Fruit fly (Drosophila melanogaster): ENCODE data around the gene CG4073.

The CG4073 gene

dm6 chr3R:10760966-10761855, 46.6 kb downstream of the CG4073 start, which contains the start of the genes MED7 and Cap-H2 (continued):
- peak; percentile 85 for TF ChIP-seq cg (GFP tag; optimal IDR thresholded peaks at IDR 0.05)
- no peak for TF ChIP-seq Drgx (GFP tag; IDR thresholded peaks at IDR 0.05)
- TF ChIP-seq CG6272 (GFP tag; IDR thresholded peaks at IDR 0.05), result peak; percentile 91
- peak; percentile 91 for TF ChIP-seq CG13624 (GFP tag; optimal IDR thresholded peaks at IDR 0.05)
- TF ChIP-seq CkIIα-i1 (GFP tag; IDR thresholded peaks at IDR 0.05), result no peak
- TF ChIP-seq oc (tag; optimal IDR thresholded peaks at IDR 0.05), result no peak
- TF ChIP-seq Blimp-1 (GFP tag; optimal IDR thresholded peaks at IDR 0.05), result no peak
- peak; percentile 49; the same call in 1 of the 3 replicates for TF ChIP-seq CG11560 (tag; IDR thresholded peaks at IDR 0.05)
- TF ChIP-seq vfl (GFP tag; optimal IDR thresholded peaks at IDR 0.05), result peak; percentile 86
- TF ChIP-seq CG4328 (GFP tag; optimal IDR thresholded peaks at IDR 0.05), result peak; percentile 48
- no peak for TF ChIP-seq pfk (GFP tag; optimal IDR thresholded peaks at IDR 0.05)
- TF ChIP-seq CG7271 (tag; optimal IDR thresholded peaks at IDR 0.05), result peak; percentile 38
- no peak for TF ChIP-seq CG8281 (tag; optimal IDR thresholded peaks at IDR 0.05)
- TF ChIP-seq sens-2 (GFP tag; IDR thresholded peaks at IDR 0.05), result peak; percentile 46; the same call in 1 of the 2 replicates
- peak; percentile 88 for TF ChIP-seq CG32532 (GFP tag; IDR thresholded peaks at IDR 0.05)
- no peak for TF ChIP-seq TFAM (GFP tag; optimal IDR thresholded peaks at IDR 0.05)
- TF ChIP-seq CG13424 (tag; optimal IDR thresholded peaks at IDR 0.05), result peak; percentile 86
- no peak for TF ChIP-seq sqz (GFP tag; optimal IDR thresholded peaks at IDR 0.05)
- TF ChIP-seq ci (GFP tag; IDR thresholded peaks at IDR 0.05), result peak; percentile 77
- peak; percentile 75 for TF ChIP-seq CG32772 (GFP tag; IDR thresholded peaks at IDR 0.05)
- TF ChIP-seq MESR4 (GFP tag; optimal IDR thresholded peaks at IDR 0.05), result peak; percentile 65
- TF ChIP-seq Elba2 (GFP tag; optimal IDR thresholded peaks at IDR 0.05), result peak; percentile 53
- peak; percentile 27; the same call in 1 of the 2 replicates for TF ChIP-seq ro (GFP tag; IDR thresholded peaks at IDR 0.05)
- TF ChIP-seq CG10543 (GFP tag; optimal IDR thresholded peaks at IDR 0.05), result peak; percentile 27
- peak; percentile 19 for TF ChIP-seq CG7987 (GFP tag; optimal IDR thresholded peaks at IDR 0.05)
- peak; percentile 93 for TF ChIP-seq CG42726 (GFP tag; IDR thresholded peaks at IDR 0.05; ENCODE audit: partially characterized antibody)
- TF ChIP-seq cas (GFP tag; IDR thresholded peaks at IDR 0.05), result peak; percentile 65
- TF ChIP-seq scrt (GFP tag; optimal IDR thresholded peaks at IDR 0.05), result no peak
- peak; percentile 84 for TF ChIP-seq klu (GFP tag; IDR thresholded peaks at IDR 0.05)
- peak; percentile 78 for TF ChIP-seq esg (GFP tag; conservative IDR thresholded peaks at IDR 0.05)
- peak; percentile 14 for TF ChIP-seq Dp (GFP tag; optimal IDR thresholded peaks at IDR 0.05)
- TF ChIP-seq unpg (GFP tag; optimal IDR thresholded peaks at IDR 0.05), result peak; percentile 72
- peak; percentile 55 for TF ChIP-seq Nf-YB (GFP tag; optimal IDR thresholded peaks at IDR 0.05)
- TF ChIP-seq phol (tag; optimal IDR thresholded peaks at IDR 0.05), result peak; percentile 88
- TF ChIP-seq CG31441 (GFP tag; IDR thresholded peaks at IDR 0.05), result no peak; the same call in none of the 2 replicates
- peak in 1 of 2 experiments; percentile 85 for TF ChIP-seq Hr51 (GFP tag; optimal IDR thresholded peaks at IDR 0.05)
- peak; percentile 25; the same call in 1 of the 2 replicates for TF ChIP-seq Dip2 (GFP tag; IDR thresholded peaks at IDR 0.05)
- no peak; the same call in 1 of the 2 replicates for TF ChIP-seq aop (GFP tag; IDR thresholded peaks at IDR 0.05)
- peak; percentile 65 for TF ChIP-seq pnt (GFP tag; optimal IDR thresholded peaks at IDR 0.05)
- TF ChIP-seq CG6654 (GFP tag; optimal IDR thresholded peaks at IDR 0.05), result peak; percentile 7
- TF ChIP-seq CG6254 (GFP tag; optimal IDR thresholded peaks at IDR 0.05), result peak; percentile 18
- peak in 1 of 2 experiments; percentile 76 for TF ChIP-seq bsh (GFP tag; optimal IDR thresholded peaks at IDR 0.05)
- TF ChIP-seq chif (GFP tag; optimal IDR thresholded peaks at IDR 0.05), result peak; percentile 74 to 83
- peak; percentile 78 for TF ChIP-seq CG18476 (GFP tag; optimal IDR thresholded peaks at IDR 0.05)
- TF ChIP-seq gsb (GFP tag; IDR thresholded peaks at IDR 0.05), result 0 out of 2 replicates have a peak, but pooled peaks have one; percentile 16
- peak; percentile 50 for TF ChIP-seq CG11723 (GFP tag; optimal IDR thresholded peaks at IDR 0.05)
- TF ChIP-seq CG14441 (GFP tag; IDR thresholded peaks at IDR 0.05), result peak; percentile 84
